Fruit fly (Drosophila melanogaster) whole organism, embryonic: Measurements from ENCODE around the gene CG2712.
A peak's percentile ranks its signal among the peaks of the same experiment; 100 is the strongest.

Source experiments
- Adf1 ChIP-seq: fragments of 200-800 bp; sonication (Bioruptor generic); IDR thresholded peaks from 2 replicates; pipeline ENCODE4 v1.3.6; 2022; ENCODE audit warnings: missing biosample characterization, missing genetic modification characterization
- CG10462 ChIP-seq: fragments of 200-800 bp; sonication (Bioruptor generic); optimal IDR thresholded peaks from 2 replicates; lab custom pipeline; 2016; ENCODE audit warnings: missing biosample characterization, missing genetic modification characterization
- CG11093 ChIP-seq: fragments of 200-800 bp; sonication (Bioruptor generic); IDR thresholded peaks from 3 replicates; pipeline ENCODE4 v1.3.6; 2022; ENCODE audit warnings: missing biosample characterization, missing genetic modification characterization
- CG11504 ChIP-seq: fragments of 200-800 bp; sonication (Bioruptor generic); optimal IDR thresholded peaks from 3 replicates; lab custom pipeline; 2019; ENCODE audit warnings: missing biosample characterization, mild to moderate bottlenecking, missing genetic modification characterization, moderate library complexity
- CG12071 ChIP-seq: fragments of 200-800 bp; sonication (Bioruptor generic); optimal IDR thresholded peaks from 3 replicates; lab custom pipeline; 2018; ENCODE audit warnings: missing biosample characterization, mild to moderate bottlenecking, missing genetic modification characterization
- CG12236 ChIP-seq: fragments of 200-800 bp; sonication (Bioruptor generic); optimal IDR thresholded peaks from 2 replicates; lab custom pipeline; 2016; ENCODE audit warnings: missing biosample characterization, missing genetic modification characterization
- CG1233 ChIP-seq: fragments of 200-800 bp; sonication (Bioruptor generic); optimal IDR thresholded peaks from 4 replicates; lab custom pipeline; 2018; ENCODE audit warnings: missing biosample characterization, mild to moderate bottlenecking, missing genetic modification characterization
- CG1529 ChIP-seq: fragments of 200-800 bp; sonication (Bioruptor generic); optimal IDR thresholded peaks from 3 replicates; lab custom pipeline; 2018; ENCODE audit warnings: missing biosample characterization, missing genetic modification characterization
- CG1602 ChIP-seq: fragments of 200-800 bp; sonication (Bioruptor generic); optimal IDR thresholded peaks from 3 replicates; lab custom pipeline; 2016; ENCODE audit warnings: missing biosample characterization, missing genetic modification characterization
- CG1792 ChIP-seq: fragments of 200-800 bp; sonication (Bioruptor generic); optimal IDR thresholded peaks from 2 replicates; lab custom pipeline; 2016; ENCODE audit warnings: missing biosample characterization, missing genetic modification characterization
- CG18011 ChIP-seq: fragments of 200-800 bp; sonication (Bioruptor generic); optimal IDR thresholded peaks from 2 replicates; lab custom pipeline; 2017; ENCODE audit warnings: missing biosample characterization, missing genetic modification characterization, mild to moderate bottlenecking, moderate library complexity, missing genotype
- CG18599 ChIP-seq: fragments of 200-800 bp; sonication (Bioruptor generic); optimal IDR thresholded peaks from 3 replicates; lab custom pipeline; 2017; ENCODE audit warnings: missing biosample characterization, missing genetic modification characterization, mild to moderate bottlenecking, moderate library complexity, missing genetic modification reagents
- CG18619 ChIP-seq: fragments of 200-800 bp; sonication (Bioruptor generic); optimal IDR thresholded peaks from 3 replicates; lab custom pipeline; 2017; ENCODE audit warnings: missing biosample characterization, mild to moderate bottlenecking, missing genetic modification characterization
- CG3163 ChIP-seq: fragments of 200-800 bp; sonication (Bioruptor generic); optimal IDR thresholded peaks from 3 replicates; lab custom pipeline; 2016; ENCODE audit warnings: missing biosample characterization, missing genetic modification characterization
- CG4404 ChIP-seq: fragments of 200-800 bp; sonication (Bioruptor generic); IDR thresholded peaks from 2 replicates; pipeline ENCODE4 v1.3.6; 2022; ENCODE audit warnings: missing biosample characterization, missing genetic modification characterization
- CG4820 ChIP-seq: fragments of 200-800 bp; sonication (Bioruptor generic); optimal IDR thresholded peaks from 3 replicates; lab custom pipeline; 2016; ENCODE audit warnings: missing biosample characterization, missing genetic modification characterization
- CG7963 ChIP-seq: fragments of 200-800 bp; sonication (Bioruptor generic); IDR thresholded peaks from 3 replicates; pipeline ENCODE4 v1.3.6; 2022; ENCODE audit warnings: missing biosample characterization, missing genetic modification characterization; ENCODE audit not compliant: partially characterized antibody
- CG8944 ChIP-seq: fragments of 200-800 bp; sonication (Bioruptor generic); optimal IDR thresholded peaks from 3 replicates; lab custom pipeline; 2016; ENCODE audit warnings: missing biosample characterization, missing genetic modification characterization
- CrebB ChIP-seq: fragments of 200-800 bp; sonication (Bioruptor generic); optimal IDR thresholded peaks from 3 replicates; lab custom pipeline; 2018; ENCODE audit warnings: missing biosample characterization, mild to moderate bottlenecking, missing genetic modification characterization
- Deaf1 ChIP-seq: fragments of 200-800 bp; optimal IDR thresholded peaks from 3 replicates; lab custom pipeline; 2019; ENCODE audit warnings: missing biosample characterization, mild to moderate bottlenecking, missing genetic modification characterization, moderate library complexity
- Dp ChIP-seq: fragments of 200-800 bp; sonication (Bioruptor generic); optimal IDR thresholded peaks from 2 replicates; lab custom pipeline; 2018; ENCODE audit warnings: missing biosample characterization, mild to moderate bottlenecking, missing genetic modification characterization, moderate library complexity
- ERR ChIP-seq: fragments of 200-800 bp; sonication (Bioruptor generic); optimal IDR thresholded peaks from 2 replicates; lab custom pipeline; 2016; ENCODE audit warnings: missing biosample characterization, missing genetic modification characterization
- Ets97D ChIP-seq: fragments of 200-800 bp; sonication (Bioruptor generic); optimal IDR thresholded peaks from 3 replicates; lab custom pipeline; 2016; ENCODE audit warnings: missing biosample characterization, missing genetic modification characterization
- HLH4C ChIP-seq: fragments of 200-800 bp; sonication (Bioruptor generic); IDR thresholded peaks from 3 replicates; pipeline ENCODE4 v1.3.6; 2022; ENCODE audit warnings: missing biosample characterization, missing genetic modification characterization; ENCODE audit not compliant: partially characterized antibody
- HmgD ChIP-seq: fragments of 200-800 bp; sonication (Bioruptor generic); optimal IDR thresholded peaks from 3 replicates; lab custom pipeline; 2016; ENCODE audit warnings: missing biosample characterization, missing genetic modification characterization
- Hmr ChIP-seq: fragments of 200-800 bp; sonication (Bioruptor generic); optimal IDR thresholded peaks from 3 replicates; lab custom pipeline; 2017; ENCODE audit warnings: mild to moderate bottlenecking, missing biosample characterization, missing genetic modification reagents, missing genetic modification characterization
- Hr39 ChIP-seq: fragments of >200 bp; optimal IDR thresholded peaks from 2 replicates; lab custom pipeline; 2017
- Lpt ChIP-seq: fragments of >200 bp; optimal IDR thresholded peaks from 2 replicates; lab custom pipeline; 2018; ENCODE audit warnings: missing biosample characterization, missing genetic modification characterization
- MESR4 ChIP-seq: fragments of 200-800 bp; sonication (Bioruptor generic); optimal IDR thresholded peaks from 2 replicates; lab custom pipeline; 2018; ENCODE audit warnings: missing biosample characterization, mild to moderate bottlenecking, missing genetic modification characterization, moderate library complexity
- Nf-YC ChIP-seq: fragments of 200-800 bp; optimal IDR thresholded peaks from 3 replicates; lab custom pipeline; 2019; ENCODE audit warnings: missing biosample characterization, mild to moderate bottlenecking, missing genetic modification characterization, moderate library complexity
- Opbp ChIP-seq: fragments of 200-800 bp; sonication (Bioruptor generic); IDR thresholded peaks from 3 replicates; pipeline ENCODE4 v1.3.6; 2022; ENCODE audit warnings: missing biosample characterization, missing genetic modification characterization; ENCODE audit not compliant: partially characterized antibody
- Sox102F ChIP-seq: fragments of 200-800 bp; sonication (Bioruptor generic); optimal IDR thresholded peaks from 2 replicates; lab custom pipeline; 2018; ENCODE audit warnings: missing biosample characterization, mild to moderate bottlenecking, missing genetic modification characterization, moderate library complexity
- amos ChIP-seq: fragments of 200-800 bp; sonication (Bioruptor generic); IDR thresholded peaks from 2 replicates; pipeline ENCODE4 v1.3.6; 2022; ENCODE audit warnings: missing biosample characterization, missing genetic modification characterization; ENCODE audit not compliant: partially characterized antibody
- btn ChIP-seq: fragments of 200-800 bp; sonication (Bioruptor generic); optimal IDR thresholded peaks from 2 replicates; lab custom pipeline; 2016; ENCODE audit warnings: missing biosample characterization, missing genetic modification characterization
- ci ChIP-seq: fragments of 200-800 bp; sonication (Bioruptor generic); IDR thresholded peaks from 3 replicates; pipeline ENCODE4 v1.3.6; 2022; ENCODE audit warnings: missing biosample characterization, missing genetic modification characterization
- crp ChIP-seq, 2 experiments: fragments of 200-800 bp; sonication (Bioruptor generic); optimal IDR thresholded peaks; 2 replicates in 1 of 2; 3 replicates in 1 of 2; lab custom pipeline; 2017; ENCODE audit warnings: missing biosample characterization in 2 of 2, missing genetic modification characterization in 2 of 2, mild to moderate bottlenecking in 1 of 2, moderate library complexity in 1 of 2
- gem ChIP-seq: fragments of 200-800 bp; sonication (Bioruptor generic); optimal IDR thresholded peaks from 2 replicates; lab custom pipeline; 2019; ENCODE audit warnings: missing biosample characterization, mild to moderate bottlenecking, missing genetic modification characterization, moderate library complexity
- insv ChIP-seq, 2 experiments: fragments of 200-800 bp; sonication (Bioruptor generic); optimal IDR thresholded peaks; 3 replicates each; lab custom pipeline; 2016 to 2018; ENCODE audit warnings: missing biosample characterization in 2 of 2, missing genetic modification characterization in 2 of 2
- odd ChIP-seq: fragments of 200-800 bp; sonication (Bioruptor generic); optimal IDR thresholded peaks from 2 replicates; lab custom pipeline; 2017; ENCODE audit warnings: missing biosample characterization, mild to moderate bottlenecking, missing genetic modification characterization
- prd ChIP-seq, 3 experiments: fragments of >200 bp in 2 of 3; fragments of 200-800 bp in 1 of 3; sonication (Bioruptor generic) in 1 of 3; optimal IDR thresholded peaks in 2 of 3; IDR thresholded peaks in 1 of 3; 2 replicates in 2 of 3; 3 replicates in 1 of 3; pipeline versions ENCODE4 v1.3.6 to Lab custom; 2017 to 2022; ENCODE audit warnings: missing biosample characterization in 1 of 3, missing genetic modification characterization in 1 of 3
- pum ChIP-seq: fragments of 200-800 bp; sonication (Bioruptor generic); optimal IDR thresholded peaks from 2 replicates; lab custom pipeline; 2016; ENCODE audit warnings: missing biosample characterization, missing genetic modification characterization
- sens ChIP-seq: fragments of 200-800 bp; sonication (Bioruptor generic); peaks from one replicate; lab custom pipeline; 2016; ENCODE audit warnings: missing biosample characterization, missing genetic modification characterization
- sr ChIP-seq: fragments of 200-800 bp; sonication (Bioruptor generic); IDR thresholded peaks from 3 replicates; pipeline ENCODE4 v1.3.6; 2022; ENCODE audit warnings: missing biosample characterization, missing genetic modification characterization
- stwl ChIP-seq: fragments of 200-800 bp; sonication (Bioruptor generic); optimal IDR thresholded peaks from 3 replicates; lab custom pipeline; 2018; ENCODE audit warnings: missing biosample characterization, mild to moderate bottlenecking, missing genetic modification characterization, moderate library complexity
- tio ChIP-seq: fragments of 200-800 bp; sonication (Bioruptor generic); optimal IDR thresholded peaks from 2 replicates; lab custom pipeline; 2017; ENCODE audit warnings: missing biosample characterization, missing genetic modification characterization, inconsistent platforms
- tna ChIP-seq: fragments of 200-800 bp; sonication (Bioruptor generic); IDR thresholded peaks from 2 replicates; pipeline ENCODE4 v1.3.6; 2022; ENCODE audit warnings: missing biosample characterization, missing genetic modification characterization; ENCODE audit not compliant: partially characterized antibody
- tup ChIP-seq: fragments of 200-800 bp; sonication (Bioruptor generic); optimal IDR thresholded peaks from 2 replicates; lab custom pipeline; 2016; ENCODE audit warnings: missing biosample characterization, mild to moderate bottlenecking, missing genetic modification characterization, moderate library complexity
- unc-4 ChIP-seq: fragments of 200-800 bp; sonication (Bioruptor generic); IDR thresholded peaks from 2 replicates; pipeline ENCODE4 v1.3.6; 2022; ENCODE audit warnings: missing biosample characterization, missing genetic modification characterization; ENCODE audit not compliant: partially characterized antibody
- usp ChIP-seq: fragments of >200 bp; optimal IDR thresholded peaks from 2 replicates; lab custom pipeline; 2017; ENCODE audit warnings: missing biosample characterization, missing genetic modification characterization
- wor ChIP-seq: fragments of 200-800 bp; sonication (Bioruptor generic); IDR thresholded peaks from 2 replicates; pipeline ENCODE4 v1.3.6; 2022; ENCODE audit warnings: missing biosample characterization, missing genetic modification characterization
- zfh2 ChIP-seq: fragments of 200-800 bp; sonication (Bioruptor generic); optimal IDR thresholded peaks from 2 replicates; lab custom pipeline; 2016; ENCODE audit warnings: missing biosample characterization, missing genetic modification characterization

The CG2712 gene

dm6 chrX:2713776-2714175 lies 18.5 kb upstream of the CG2712 start, which contains the start of the genes CG2685 and CG2694 (continued):
- TF ChIP-seq sens (no peak), CG7963 (peak; percentile 68; the same call in 2 of the 3 replicates), CG18619 (GFP tag; lab: Kevin White, UChicago) (no peak), CG11504 (tag; lab: Kevin White, UChicago) (no peak), Hmr (GFP tag; lab: Kevin White, UChicago) (no peak), tup (GFP tag; lab: Kevin White, UChicago) (no peak), ci (GFP tag; lab: Robert Waterston, UW) (peak; percentile 11; the same call in 1 of the 3 replicates), Dp (GFP tag; lab: Kevin White, UChicago) (peak; percentile 70), CG1792 (GFP tag; lab: Kevin White, UChicago) (no peak), CG18011 (GFP tag; lab: Kevin White, UChicago) (no peak), gem (tag; lab: Kevin White, UChicago) (no peak), HLH4C (GFP tag; lab: Robert Waterston, UW) (peak; percentile 79), CG1529 (no peak), amos (GFP tag; lab: Robert Waterston, UW) (peak; percentile 80), Nf-YC (tag; lab: Kevin White, UChicago) (no peak), Deaf1 (tag; lab: Kevin White, UChicago) (no peak), insv (GFP tag; optimal IDR thresholded peaks at IDR 0.05; lab: Kevin White, UChicago) (no peak), CG12236 (no peak), Hr39 (lab: Kevin White, UChicago) (no peak), ERR (GFP tag; lab: Kevin White, UChicago) (no peak), MESR4 (peak; percentile 41), stwl (peak; percentile 68), CG1233 (GFP tag; lab: Kevin White, UChicago) (no peak), CG18599 (GFP tag; lab: Kevin White, UChicago) (no peak), odd (GFP tag; lab: Kevin White, UChicago) (no peak), prd (optimal IDR thresholded peaks at IDR 0.05; lab: Kevin White, UChicago) (no peak), prd (GFP tag; IDR thresholded peaks at IDR 0.05; lab: Robert Waterston, UW) (no peak), btn (GFP tag; lab: Kevin White, UChicago) (no peak), Sox102F (GFP tag; lab: Kevin White, UChicago) (no peak), unc-4 (peak; percentile 75), CG1602 (GFP tag; lab: Kevin White, UChicago) (no peak), Ets97D (GFP tag; lab: Kevin White, UChicago) (peak; percentile 34), CG11093 (GFP tag; lab: Robert Waterston, UW) (no peak), wor (GFP tag; lab: Robert Waterston, UW) (no peak), tio (no peak), usp (no peak), CG8944 (no peak), CG3163 (no peak), Opbp (GFP tag; lab: Robert Waterston, UW) (peak; percentile 81), CrebB (tag; lab: Kevin White, UChicago) (no peak), sr (GFP tag; lab: Robert Waterston, UW) (no peak), CG12071 (GFP tag; lab: Kevin White, UChicago) (no peak), tna (GFP tag; lab: Robert Waterston, UW) (peak; percentile 60), crp (GFP tag; optimal IDR thresholded peaks at IDR 0.05; lab: Kevin White, UChicago) (no peak), Lpt (GFP tag; lab: Kevin White, UChicago) (no peak), CG10462 (GFP tag; lab: Kevin White, UChicago) (no peak), CG4820 (GFP tag; lab: Kevin White, UChicago) (no peak), pum (no peak), HmgD (no peak), CG4404 (no peak), Adf1 (GFP tag; lab: Robert Waterston, UW) (no peak), zfh2 (no peak)
